Fruit fly (Drosophila melanogaster): ENCODE results near the gene lectin-21Ca.

DNA sequence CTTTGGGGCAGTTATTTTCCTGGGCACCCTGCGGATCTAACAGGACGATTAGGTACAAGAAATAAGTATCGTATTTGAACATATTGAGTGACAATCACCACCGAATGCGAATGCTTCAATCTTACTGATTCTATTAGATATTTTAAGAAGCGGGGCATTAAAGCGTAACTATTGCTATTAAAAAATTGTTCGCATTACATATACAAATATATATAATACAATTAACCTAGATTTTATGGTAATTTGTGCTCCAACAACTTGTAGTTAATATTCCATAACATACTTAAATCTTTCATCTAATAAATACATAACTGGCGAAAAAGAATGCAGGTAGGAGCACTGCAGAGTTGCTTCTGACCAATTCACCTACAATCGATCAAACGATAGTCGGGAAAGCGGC is 3.3 kb upstream of the lectin-21Ca start, which contains the start of gene lectin-21Cb:
- TF ChIP-seq CG8478 (optimal IDR thresholded peaks at IDR 0.05) (no peak), Dll (optimal IDR thresholded peaks at IDR 0.05) (no peak), psq (optimal IDR thresholded peaks at IDR 0.05) (no peak), usp (GFP tag; optimal IDR thresholded peaks at IDR 0.05) (no peak)
